Fruit fly (Drosophila melanogaster): ENCODE data around the gene CG31926.
A peak's percentile ranks its signal among the peaks of the same experiment; 100 is the strongest.

Gene CG31926

dm6 chr2L:1456822-1457221 lies 38.4 kb upstream of the CG31926 start:
- TF ChIP-seq CG13204 (GFP tag; optimal IDR thresholded peaks at IDR 0.05), result peak; percentile 8
- TF ChIP-seq CG34367 (tag; optimal IDR thresholded peaks at IDR 0.05), result peak; percentile 53
- peak; percentile 39 for TF ChIP-seq D1 (tag; optimal IDR thresholded peaks at IDR 0.05)
- no peak for TF ChIP-seq Snoo (tag; optimal IDR thresholded peaks at IDR 0.05)
- TF ChIP-seq fd96Ca (GFP tag; IDR thresholded peaks at IDR 0.05), result no peak
- no peak for TF ChIP-seq gl (tag; optimal IDR thresholded peaks at IDR 0.05)
- peak; percentile 44 for TF ChIP-seq Ets98B (GFP tag; IDR thresholded peaks at IDR 0.05)
- peak; percentile 3 for TF ChIP-seq Pif1B (GFP tag; optimal IDR thresholded peaks at IDR 0.05)
- TF ChIP-seq CG8159 (tag; optimal IDR thresholded peaks at IDR 0.05), result peak; percentile 67
- TF ChIP-seq CG15710 (tag; optimal IDR thresholded peaks at IDR 0.05), result peak; percentile 67
- peak; percentile 68 for TF ChIP-seq CG9948 (tag; optimal IDR thresholded peaks at IDR 0.05)
- peak; percentile 66 for TF ChIP-seq CG4496 (GFP tag; IDR thresholded peaks at IDR 0.05)
- TF ChIP-seq CG17806 (tag; optimal IDR thresholded peaks at IDR 0.05), result peak; percentile 51
- TF ChIP-seq EcR (GFP tag; optimal IDR thresholded peaks at IDR 0.05), result no peak
- TF ChIP-seq Pif1A (GFP tag; optimal IDR thresholded peaks at IDR 0.05), result peak; percentile 55
- TF ChIP-seq CG8301 (tag; optimal IDR thresholded peaks at IDR 0.05), result peak; percentile 53
- peak; percentile 70 for TF ChIP-seq CG14655 (GFP tag; optimal IDR thresholded peaks at IDR 0.05)
- peak; percentile 62 for TF ChIP-seq CG12605 (GFP tag; IDR thresholded peaks at IDR 0.05)

DNA sequence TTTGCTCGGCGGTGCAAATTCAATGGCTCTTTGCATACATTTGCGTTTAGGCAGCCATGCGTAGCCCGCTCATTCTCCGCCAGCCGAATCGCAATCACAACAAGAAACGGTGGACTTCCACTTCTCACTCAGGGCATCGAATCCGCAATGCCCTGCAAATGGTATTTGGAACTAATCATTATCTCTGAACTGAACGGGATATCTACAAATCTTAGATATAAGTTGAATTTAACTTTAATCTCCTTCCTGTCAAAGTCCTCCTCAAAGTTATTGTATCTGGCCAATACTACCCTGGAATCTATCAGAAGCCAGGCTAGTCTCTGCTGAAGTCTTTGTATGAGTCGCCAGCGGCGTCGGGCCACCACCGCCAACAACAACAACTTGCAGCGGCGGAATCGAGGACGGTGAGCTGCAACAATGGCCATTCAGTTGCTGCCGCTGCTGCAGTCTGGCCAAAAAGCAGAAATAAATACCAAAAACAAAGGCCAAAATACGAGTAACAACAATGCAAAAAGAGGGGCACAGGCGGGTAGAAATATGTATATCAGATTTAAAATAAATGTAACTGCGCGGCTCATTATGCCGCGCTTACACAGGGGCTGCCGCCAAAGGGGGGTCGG lies 36.6 kb upstream of the CG31926 start:
- TF ChIP-seq CG9948 (tag; optimal IDR thresholded peaks at IDR 0.05), result peak; percentile 71
- peak; percentile 67 for TF ChIP-seq gl (tag; optimal IDR thresholded peaks at IDR 0.05)
- peak; percentile 58 for TF ChIP-seq CG13204 (GFP tag; optimal IDR thresholded peaks at IDR 0.05)
- TF ChIP-seq EcR (GFP tag; optimal IDR thresholded peaks at IDR 0.05), result no peak
- peak; percentile 80 for TF ChIP-seq CG8159 (tag; optimal IDR thresholded peaks at IDR 0.05)
- peak; percentile 76 for TF ChIP-seq CG14655 (GFP tag; optimal IDR thresholded peaks at IDR 0.05)
- TF ChIP-seq CG12605 (GFP tag; IDR thresholded peaks at IDR 0.05), result peak; percentile 81
- TF ChIP-seq CG8301 (tag; optimal IDR thresholded peaks at IDR 0.05), result peak; percentile 71
- no peak for TF ChIP-seq D1 (tag; optimal IDR thresholded peaks at IDR 0.05)
- TF ChIP-seq CG15710 (tag; optimal IDR thresholded peaks at IDR 0.05), result peak; percentile 67
- peak; percentile 63 for TF ChIP-seq rn (GFP tag; IDR thresholded peaks at IDR 0.05)
- peak; percentile 66 for TF ChIP-seq Pif1B (GFP tag; optimal IDR thresholded peaks at IDR 0.05)
- TF ChIP-seq Ets98B (GFP tag; IDR thresholded peaks at IDR 0.05), result peak; percentile 84
- peak; percentile 75 for TF ChIP-seq CG17806 (tag; optimal IDR thresholded peaks at IDR 0.05)
- 0 out of 2 replicates have a peak, but pooled peaks have one; percentile 25 for TF ChIP-seq CG10348 (GFP tag; IDR thresholded peaks at IDR 0.05)
- peak; percentile 90 for TF ChIP-seq CG4496 (GFP tag; IDR thresholded peaks at IDR 0.05)
- TF ChIP-seq fd96Ca (GFP tag; IDR thresholded peaks at IDR 0.05), result peak; percentile 89
- TF ChIP-seq Snoo (tag; optimal IDR thresholded peaks at IDR 0.05), result no peak
- TF ChIP-seq CG32121 (GFP tag; IDR thresholded peaks at IDR 0.05), result peak; percentile 85
- peak; percentile 68 for TF ChIP-seq Pif1A (GFP tag; optimal IDR thresholded peaks at IDR 0.05)
- TF ChIP-seq CG34367 (tag; optimal IDR thresholded peaks at IDR 0.05), result peak; percentile 75

DNA sequence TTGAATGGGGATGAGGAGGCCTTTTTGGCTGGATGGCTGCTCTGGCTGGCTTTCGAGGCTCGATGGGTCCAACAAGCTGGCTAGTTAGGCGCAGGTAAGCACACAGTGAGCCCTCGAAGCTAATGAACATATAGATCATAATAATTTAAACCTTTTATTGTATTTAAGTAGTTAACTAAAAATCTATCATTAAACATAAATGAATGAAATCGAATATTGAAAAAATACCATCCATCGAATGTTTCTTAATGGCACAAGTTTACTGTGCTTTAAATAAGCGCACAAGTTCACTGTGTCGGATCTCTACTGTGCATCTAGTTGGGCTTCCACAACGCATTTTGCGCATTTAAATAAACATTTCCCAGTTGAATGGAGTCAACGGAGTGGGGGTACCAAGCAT lies 35.9 kb upstream of the CG31926 start:
- TF ChIP-seq rn (GFP tag; IDR thresholded peaks at IDR 0.05), result no peak
- TF ChIP-seq CG8301 (tag; optimal IDR thresholded peaks at IDR 0.05), result peak; percentile 50
- TF ChIP-seq D1 (tag; optimal IDR thresholded peaks at IDR 0.05), result no peak
- TF ChIP-seq CG34367 (tag; optimal IDR thresholded peaks at IDR 0.05), result peak; percentile 46
- peak; percentile 68 for TF ChIP-seq CG14655 (GFP tag; optimal IDR thresholded peaks at IDR 0.05)
- no peak for TF ChIP-seq CG12605 (GFP tag; IDR thresholded peaks at IDR 0.05)
- peak; percentile 14 for TF ChIP-seq Pif1A (GFP tag; optimal IDR thresholded peaks at IDR 0.05)
- peak; percentile 68 for TF ChIP-seq CG8159 (tag; optimal IDR thresholded peaks at IDR 0.05)
- peak; percentile 27; the same call in 1 of the 3 replicates for TF ChIP-seq CG4496 (GFP tag; IDR thresholded peaks at IDR 0.05)
- peak; percentile 63 for TF ChIP-seq CG9948 (tag; optimal IDR thresholded peaks at IDR 0.05)
- TF ChIP-seq Pif1B (GFP tag; optimal IDR thresholded peaks at IDR 0.05), result peak; percentile 23
- peak; percentile 65 for TF ChIP-seq CG17806 (tag; optimal IDR thresholded peaks at IDR 0.05)
- TF ChIP-seq CG15710 (tag; optimal IDR thresholded peaks at IDR 0.05), result peak; percentile 62

- TF ChIP-seq CG13204 (GFP tag; optimal IDR thresholded peaks at IDR 0.05) (peak; percentile 23), CG12605 (GFP tag; IDR thresholded peaks at IDR 0.05) (peak; percentile 65; the same call in 1 of the 2 replicates), CG4496 (GFP tag; IDR thresholded peaks at IDR 0.05) (peak; percentile 51; the same call in 1 of the 3 replicates), CG14655 (GFP tag; optimal IDR thresholded peaks at IDR 0.05) (no peak)
Observed at dm6 chr2L:1460463-1461219, 34.6 kb upstream of the CG31926 start.

DNA sequence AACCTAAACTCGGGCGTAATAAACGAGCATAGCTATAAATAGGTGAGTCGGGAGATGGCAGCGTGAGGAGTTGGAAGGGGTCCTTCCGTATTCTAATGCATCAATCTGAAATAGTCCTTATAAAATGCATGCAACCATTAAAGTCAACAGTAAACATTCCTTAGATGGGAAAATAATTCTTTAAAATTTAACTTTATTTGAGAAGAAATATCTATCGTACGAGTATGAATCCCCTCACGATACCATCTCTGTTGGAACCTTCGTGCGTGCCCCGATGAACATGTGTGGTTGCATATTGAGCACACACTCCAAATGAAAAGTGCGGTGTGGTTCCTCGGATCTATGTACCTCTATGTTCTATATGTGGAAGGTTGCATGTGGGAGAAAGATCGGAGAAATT lies 33.1 kb upstream of the CG31926 start:
- TF ChIP-seq CG13204 (GFP tag; optimal IDR thresholded peaks at IDR 0.05) (no peak), CG34367 (tag; optimal IDR thresholded peaks at IDR 0.05) (no peak), fd96Ca (GFP tag; IDR thresholded peaks at IDR 0.05) (no peak), CG14655 (GFP tag; optimal IDR thresholded peaks at IDR 0.05) (peak; percentile 17)

Data from whole organism, pupa.